Worm (Caenorhabditis elegans) whole organism, early embryonic: ENCODE measurements around the gene msp-78.

Experiments used
- ama-1 ChIP-seq: fragments of 150-350 bp; optimal IDR thresholded peaks from 2 replicates; lab custom pipeline; 2014
- ceh-36 ChIP-seq: sonication (generic microtip); optimal IDR thresholded peaks from 2 replicates; lab custom pipeline; 2016; ENCODE audit warnings: missing genetic modification characterization, inconsistent platforms, missing compliant biosample characterization
- flt-1 ChIP-seq: fragments of 200-800 bp; sonication (Bioruptor generic); IDR thresholded peaks from 2 replicates; pipeline ENCODE4 v1.3.6; 2022; ENCODE audit warnings: missing genetic modification characterization, missing compliant biosample characterization

DNA sequence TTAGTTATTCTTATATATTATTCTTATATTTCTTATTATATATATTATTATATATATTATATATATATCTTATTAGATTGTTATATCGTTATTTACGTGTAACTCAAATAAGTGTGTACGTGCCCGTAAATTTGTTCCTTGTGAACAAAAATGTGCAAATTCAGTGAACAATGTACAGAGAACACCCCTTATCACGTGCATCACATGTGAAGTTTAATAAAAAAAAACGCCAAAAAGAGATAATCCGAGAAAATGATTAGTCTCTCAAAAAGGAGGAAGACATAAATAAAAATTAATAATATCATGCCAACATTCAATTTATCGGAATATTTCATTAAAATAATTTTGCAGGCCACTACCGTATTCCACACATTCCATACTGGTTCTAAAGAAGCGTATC lies 29.8 kb downstream of the msp-78 start:
- no peak for TF ChIP-seq ceh-36 (tag; lab: Kevin White, UChicago)
- no peak for TF ChIP-seq flt-1
- no peak for TF ChIP-seq ama-1 (lab: Kevin White, UChicago)
